Worm (Caenorhabditis elegans) whole organism, early embryonic: ENCODE measurements around the gene kynu-1.

Source experiments
- B0310.2 ChIP-seq: sonication (generic microtip); optimal IDR thresholded peaks from 2 replicates; lab custom pipeline; 2016; ENCODE audit warnings: mild to moderate bottlenecking, missing genetic modification characterization, missing compliant biosample characterization
- F13C5.2 ChIP-seq: sonication (generic microtip); optimal IDR thresholded peaks from 2 replicates; lab custom pipeline; 2017; ENCODE audit warnings: mild to moderate bottlenecking, missing genetic modification characterization, inconsistent platforms, missing compliant biosample characterization
- aly-1 ChIP-seq: sonication (generic microtip); optimal IDR thresholded peaks from 2 replicates; lab custom pipeline; 2016; ENCODE audit warnings: missing genetic modification characterization, missing compliant biosample characterization
- ama-1 ChIP-seq: fragments of 150-350 bp; optimal IDR thresholded peaks from 2 replicates; lab custom pipeline; 2014
- ceh-13 ChIP-seq: fragments of 200-800 bp; sonication (Bioruptor generic); optimal IDR thresholded peaks from 2 replicates; lab custom pipeline; 2018; ENCODE audit warnings: mild to moderate bottlenecking, missing genetic modification characterization, missing compliant biosample characterization
- ceh-36 ChIP-seq: sonication (generic microtip); optimal IDR thresholded peaks from 2 replicates; lab custom pipeline; 2016; ENCODE audit warnings: missing genetic modification characterization, inconsistent platforms, missing compliant biosample characterization
- ets-7 ChIP-seq: sonication (generic microtip); optimal IDR thresholded peaks from 2 replicates; lab custom pipeline; 2016; ENCODE audit warnings: missing genotype, missing genetic modification characterization, missing compliant biosample characterization
- flt-1 ChIP-seq: fragments of 200-800 bp; sonication (Bioruptor generic); IDR thresholded peaks from 2 replicates; pipeline ENCODE4 v1.3.6; 2022; ENCODE audit warnings: missing genetic modification characterization, missing compliant biosample characterization
- hmbx-1 ChIP-seq: sonication (generic microtip); optimal IDR thresholded peaks from 2 replicates; lab custom pipeline; 2016; ENCODE audit warnings: mild to moderate bottlenecking, missing genetic modification characterization, missing compliant biosample characterization
- hmg-4 ChIP-seq: fragments of 200-800 bp; sonication (Bioruptor generic); optimal IDR thresholded peaks from 2 replicates; lab custom pipeline; 2018; ENCODE audit warnings: mild to moderate bottlenecking, missing genetic modification characterization, missing compliant biosample characterization
- hnd-1 ChIP-seq: sonication (generic microtip); optimal IDR thresholded peaks from 2 replicates; lab custom pipeline; 2016; ENCODE audit warnings: missing genetic modification characterization, missing compliant biosample characterization
- pes-1 ChIP-seq: fragments of 200-800 bp; sonication (Bioruptor generic); IDR thresholded peaks from 2 replicates; pipeline ENCODE4 v1.3.6; 2022; ENCODE audit warnings: missing genetic modification reagents, missing genetic modification characterization, missing compliant biosample characterization
- scrt-1 ChIP-seq: fragments of 200-800 bp; sonication (Bioruptor generic); IDR thresholded peaks from 2 replicates; pipeline ENCODE4 v1.3.6; 2022; ENCODE audit warnings: missing genetic modification characterization, missing compliant biosample characterization
- sea-1 ChIP-seq: fragments of 200-800 bp; sonication (Bioruptor generic); conservative IDR thresholded peaks from 2 replicates; pipeline ENCODE4 v1.3.6; 2022; ENCODE audit warnings: missing genetic modification characterization, missing compliant biosample characterization
- tbx-11 ChIP-seq: fragments of 200-800 bp; sonication (Bioruptor generic); IDR thresholded peaks from 2 replicates; pipeline ENCODE4 v1.3.6; 2022; ENCODE audit warnings: missing genetic modification characterization, missing compliant biosample characterization
- tbx-37 ChIP-seq: fragments of 200-800 bp; sonication (Bioruptor generic); conservative IDR thresholded peaks from 2 replicates; pipeline ENCODE4 v1.3.6; 2022; ENCODE audit warnings: missing genetic modification reagents, missing genetic modification characterization, missing compliant biosample characterization
- tra-4 ChIP-seq: sonication (generic microtip); optimal IDR thresholded peaks from 2 replicates; lab custom pipeline; 2017; ENCODE audit warnings: missing genetic modification characterization, missing compliant biosample characterization

The kynu-1 gene

ce11 chrX:6092533-6092932, 16.6 kb downstream of the kynu-1 start:
- TF ChIP-seq flt-1 (GFP tag; lab: Robert Waterston, UW) (no peak), hmbx-1 (tag; lab: Kevin White, UChicago) (no peak), pes-1 (GFP tag; lab: Robert Waterston, UW) (no peak), tbx-37 (GFP tag; lab: Robert Waterston, UW) (no peak), ets-7 (tag; lab: Kevin White, UChicago) (no peak), scrt-1 (GFP tag; lab: Robert Waterston, UW) (no peak), tra-4 (tag; lab: Kevin White, UChicago) (no peak), B0310.2 (tag; lab: Kevin White, UChicago) (no peak)

DNA sequence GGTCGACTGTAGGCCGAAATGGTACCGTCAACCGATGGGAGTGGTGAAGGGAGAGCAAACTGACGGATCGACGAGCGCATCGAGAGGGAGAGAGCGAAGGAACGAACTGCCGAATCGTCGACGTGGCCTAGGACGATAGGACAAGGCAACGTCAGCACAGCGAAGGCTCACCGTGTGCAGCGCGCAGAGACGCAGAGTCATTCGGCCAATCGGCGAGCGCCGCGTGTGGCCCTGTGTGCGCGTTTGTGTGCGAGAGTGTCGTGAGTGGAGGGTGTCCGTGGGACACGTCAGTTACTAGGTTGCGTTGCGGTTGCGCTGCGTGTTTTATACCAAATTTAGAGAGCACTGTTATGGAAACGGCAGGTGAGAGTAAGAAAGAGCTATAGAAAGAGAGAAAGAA, 17.2 kb downstream of the kynu-1 start, which contains the start of gene hsp-3:
Gene hsp-3 (minus strand): TSS at position 158 of the 400 bp plus-strand sequence.
- TF ChIP-seq flt-1 (GFP tag; lab: Robert Waterston, UW), result 0 out of 2 replicates have a peak, but pooled peaks have one; percentile 36
- TF ChIP-seq tbx-37 (GFP tag; lab: Robert Waterston, UW), result peak; percentile 47
- peak; percentile 49 for TF ChIP-seq B0310.2 (tag; lab: Kevin White, UChicago)
- no peak for TF ChIP-seq ceh-13 (GFP tag; lab: Kevin White, UChicago)
- no peak for TF ChIP-seq hnd-1 (tag; lab: Kevin White, UChicago)
- peak; percentile 55 for TF ChIP-seq aly-1 (tag; lab: Kevin White, UChicago)
- no peak for TF ChIP-seq ceh-36 (tag; lab: Kevin White, UChicago)
- no peak for TF ChIP-seq hmbx-1 (tag; lab: Kevin White, UChicago)
- TF ChIP-seq pes-1 (GFP tag; lab: Robert Waterston, UW), result no peak
- no peak for TF ChIP-seq scrt-1 (GFP tag; lab: Robert Waterston, UW)
- peak; percentile 48 for TF ChIP-seq hmg-4
- TF ChIP-seq ets-7 (tag; lab: Kevin White, UChicago), result peak; percentile 5
- TF ChIP-seq tra-4 (tag; lab: Kevin White, UChicago), result peak; percentile 39
- 0 out of 2 replicates have a peak, but pooled peaks have one; percentile 69 for TF ChIP-seq sea-1 (GFP tag; lab: Robert Waterston, UW)
- peak; percentile 51; the same call in 1 of the 2 replicates for TF ChIP-seq tbx-11
- peak; percentile 74 for TF ChIP-seq F13C5.2
- no peak for TF ChIP-seq ama-1 (lab: Kevin White, UChicago)

ce11 chrX:6090779-6091178, 18.4 kb downstream of the kynu-1 start:
- no peak for TF ChIP-seq ets-7 (tag; lab: Kevin White, UChicago)
- TF ChIP-seq ama-1 (lab: Kevin White, UChicago), result no peak
- TF ChIP-seq B0310.2 (tag; lab: Kevin White, UChicago), result no peak
- no peak for TF ChIP-seq hmbx-1 (tag; lab: Kevin White, UChicago)
- TF ChIP-seq tbx-37 (GFP tag; lab: Robert Waterston, UW), result no peak
- TF ChIP-seq ceh-13 (GFP tag; lab: Kevin White, UChicago), result no peak
- TF ChIP-seq hnd-1 (tag; lab: Kevin White, UChicago), result no peak
- TF ChIP-seq aly-1 (tag; lab: Kevin White, UChicago), result no peak
- no peak for TF ChIP-seq sea-1 (GFP tag; lab: Robert Waterston, UW)
- TF ChIP-seq tbx-11, result no peak
- TF ChIP-seq flt-1 (GFP tag; lab: Robert Waterston, UW), result no peak
- no peak for TF ChIP-seq tra-4 (tag; lab: Kevin White, UChicago)
- TF ChIP-seq F13C5.2, result no peak

- TF ChIP-seq pes-1 (GFP tag; lab: Robert Waterston, UW), result no peak
- TF ChIP-seq scrt-1 (GFP tag; lab: Robert Waterston, UW), result no peak
- TF ChIP-seq hmg-4, result no peak
- no peak for TF ChIP-seq ama-1 (lab: Kevin White, UChicago)
- TF ChIP-seq tra-4 (tag; lab: Kevin White, UChicago), result no peak
- TF ChIP-seq sea-1 (GFP tag; lab: Robert Waterston, UW), result no peak
- TF ChIP-seq flt-1 (GFP tag; lab: Robert Waterston, UW), result no peak
- TF ChIP-seq ceh-36 (tag; lab: Kevin White, UChicago), result no peak
- TF ChIP-seq tbx-11, result no peak
- no peak for TF ChIP-seq tbx-37 (GFP tag; lab: Robert Waterston, UW)
- no peak for TF ChIP-seq hnd-1 (tag; lab: Kevin White, UChicago)
- TF ChIP-seq ets-7 (tag; lab: Kevin White, UChicago), result no peak
- no peak for TF ChIP-seq aly-1 (tag; lab: Kevin White, UChicago)
- TF ChIP-seq B0310.2 (tag; lab: Kevin White, UChicago), result no peak
- no peak for TF ChIP-seq hmbx-1 (tag; lab: Kevin White, UChicago)
Observed at ce11 chrX:6088718-6089117, 20.4 kb downstream of the kynu-1 start.

DNA sequence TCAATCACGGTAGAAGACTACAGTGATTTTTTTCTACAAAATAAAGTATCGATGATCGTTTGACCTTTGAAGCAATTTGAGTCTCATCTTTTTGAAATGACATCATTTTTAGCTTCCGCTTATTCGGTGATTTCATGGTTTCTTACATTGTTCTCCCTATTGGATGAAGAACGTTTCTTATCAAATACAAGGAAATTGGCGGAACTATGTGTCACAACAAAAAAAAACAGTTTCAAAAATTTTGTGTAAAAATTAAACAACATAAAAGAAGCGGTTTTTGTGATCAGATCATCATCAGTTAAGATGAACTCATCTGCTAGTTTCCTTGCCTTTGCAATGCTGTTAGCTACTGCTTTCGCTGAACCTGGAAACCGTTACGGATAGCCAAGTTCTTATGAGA, 21.5 kb downstream of the kynu-1 start, which contains the start of gene C45B2.8:
Gene C45B2.8 (plus strand): TSS at position 301 of the 400 bp plus-strand sequence.
- TF ChIP-seq tbx-37 (GFP tag; lab: Robert Waterston, UW), result no peak
- no peak for TF ChIP-seq F13C5.2
- TF ChIP-seq sea-1 (GFP tag; lab: Robert Waterston, UW), result no peak
- TF ChIP-seq ceh-36 (tag; lab: Kevin White, UChicago), result no peak
- TF ChIP-seq B0310.2 (tag; lab: Kevin White, UChicago), result no peak
- no peak for TF ChIP-seq hnd-1 (tag; lab: Kevin White, UChicago)
- TF ChIP-seq ceh-13 (GFP tag; lab: Kevin White, UChicago), result no peak
- no peak for TF ChIP-seq flt-1 (GFP tag; lab: Robert Waterston, UW)
- TF ChIP-seq tra-4 (tag; lab: Kevin White, UChicago), result no peak
- TF ChIP-seq scrt-1 (GFP tag; lab: Robert Waterston, UW), result no peak
- no peak for TF ChIP-seq ets-7 (tag; lab: Kevin White, UChicago)
- no peak for TF ChIP-seq hmbx-1 (tag; lab: Kevin White, UChicago)
- no peak for TF ChIP-seq ama-1 (lab: Kevin White, UChicago)
- no peak for TF ChIP-seq hmg-4
- TF ChIP-seq tbx-11, result no peak
- TF ChIP-seq aly-1 (tag; lab: Kevin White, UChicago), result no peak

- TF ChIP-seq sea-1 (GFP tag; lab: Robert Waterston, UW) (no peak), hmg-4 (no peak), tbx-37 (GFP tag; lab: Robert Waterston, UW) (no peak), flt-1 (GFP tag; lab: Robert Waterston, UW) (no peak), ceh-36 (tag; lab: Kevin White, UChicago) (no peak), B0310.2 (tag; lab: Kevin White, UChicago) (no peak), tra-4 (tag; lab: Kevin White, UChicago) (no peak), aly-1 (tag; lab: Kevin White, UChicago) (no peak), F13C5.2 (no peak), tbx-11 (no peak), pes-1 (GFP tag; lab: Robert Waterston, UW) (no peak), hnd-1 (tag; lab: Kevin White, UChicago) (no peak), ama-1 (lab: Kevin White, UChicago) (no peak), hmbx-1 (tag; lab: Kevin White, UChicago) (no peak), ets-7 (tag; lab: Kevin White, UChicago) (no peak), scrt-1 (GFP tag; lab: Robert Waterston, UW) (no peak), ceh-13 (GFP tag; lab: Kevin White, UChicago) (no peak)
Observed at ce11 chrX:6085824-6086223, 23.3 kb downstream of the kynu-1 start, which contains the start of gene C45B2.1. TSS of gene C45B2.1 (plus strand) at chrX:6086124.
